Fruit fly (Drosophila melanogaster): Measurements from ENCODE around the gene Gr28b.

Gr28b gene

dm6 chr2L:7423333-7423895 is 38.6 kb downstream of the Gr28b start (continued):
- peak; percentile 69 for TF ChIP-seq corto (GFP tag; optimal IDR thresholded peaks at IDR 0.05)
- no peak for TF ChIP-seq CG17186 (GFP tag; optimal IDR thresholded peaks at IDR 0.05)
- TF ChIP-seq CG5245 (GFP tag; optimal IDR thresholded peaks at IDR 0.05) = no peak
- no peak for TF ChIP-seq Vsx1 (GFP tag; optimal IDR thresholded peaks at IDR 0.05)
- TF ChIP-seq GATAe (GFP tag; conservative IDR thresholded peaks at IDR 0.05) = no peak
- TF ChIP-seq abd-A (tag; optimal IDR thresholded peaks at IDR 0.05) = no peak
- TF ChIP-seq tio (GFP tag; optimal IDR thresholded peaks at IDR 0.05) = no peak
- TF ChIP-seq ap (GFP tag; IDR thresholded peaks at IDR 0.05) = no peak
- peak; percentile 61; the same call in 1 of the 3 replicates for TF ChIP-seq zfh1 (GFP tag; IDR thresholded peaks at IDR 0.05)
- TF ChIP-seq gem (tag; optimal IDR thresholded peaks at IDR 0.05) = peak; percentile 32
- 0 out of 3 replicates have a peak, but pooled peaks have one; percentile 46 for TF ChIP-seq ken (GFP tag; IDR thresholded peaks at IDR 0.05)
- TF ChIP-seq CG18619 (GFP tag; optimal IDR thresholded peaks at IDR 0.05) = peak; percentile 9
- no peak for TF ChIP-seq inv (GFP tag; IDR thresholded peaks at IDR 0.05; ENCODE audit: partially characterized antibody)
- no peak for TF ChIP-seq CG10267 (tag; optimal IDR thresholded peaks at IDR 0.05)
- TF ChIP-seq CG15269 (tag; optimal IDR thresholded peaks at IDR 0.05) = no peak
- TF ChIP-seq CG13894 (tag; optimal IDR thresholded peaks at IDR 0.05) = peak; percentile 40
- TF ChIP-seq Asciz (GFP tag; optimal IDR thresholded peaks at IDR 0.05) = no peak
- no peak for TF ChIP-seq CG17568 (GFP tag; optimal IDR thresholded peaks at IDR 0.05)
- no peak for TF ChIP-seq CG8478 (optimal IDR thresholded peaks at IDR 0.05)
- peak; percentile 25 for TF ChIP-seq vfl (GFP tag; optimal IDR thresholded peaks at IDR 0.05)
- TF ChIP-seq br (optimal IDR thresholded peaks at IDR 0.05) = no peak
- no peak for TF ChIP-seq tll (GFP tag; optimal IDR thresholded peaks at IDR 0.05)
- TF ChIP-seq Ets97D (GFP tag; optimal IDR thresholded peaks at IDR 0.05) = peak; percentile 23
- TF ChIP-seq ro (GFP tag; IDR thresholded peaks at IDR 0.05) = no peak
- TF ChIP-seq CG10147 (GFP tag; optimal IDR thresholded peaks at IDR 0.05) = no peak
- TF ChIP-seq CG7357 (GFP tag; IDR thresholded peaks at IDR 0.05) = no peak
- TF ChIP-seq sens-2 (GFP tag; IDR thresholded peaks at IDR 0.05) = no peak
- no peak for TF ChIP-seq cad (GFP tag; optimal IDR thresholded peaks at IDR 0.05)
- TF ChIP-seq CG12942 (GFP tag; optimal IDR thresholded peaks at IDR 0.05) = peak; percentile 10
- TF ChIP-seq mam (GFP tag; optimal IDR thresholded peaks at IDR 0.05) = peak; percentile 51
- no peak for TF ChIP-seq chn (GFP tag; optimal IDR thresholded peaks at IDR 0.05)
- TF ChIP-seq Six4 (GFP tag; optimal IDR thresholded peaks at IDR 0.05) = peak; percentile 14
- no peak for TF ChIP-seq Hr51 (GFP tag; optimal IDR thresholded peaks at IDR 0.05)
- no peak for TF ChIP-seq Oaz (GFP tag; IDR thresholded peaks at IDR 0.05)
- peak; percentile 65 for TF ChIP-seq Rfx (GFP tag; IDR thresholded peaks at IDR 0.05)
- peak; percentile 55; the same call in 1 of the 3 replicates for TF ChIP-seq CG6791 (GFP tag; IDR thresholded peaks at IDR 0.05; ENCODE audit: partially characterized antibody)
- TF ChIP-seq CG1233 (GFP tag; optimal IDR thresholded peaks at IDR 0.05) = no peak
- TF ChIP-seq ab (GFP tag; optimal IDR thresholded peaks at IDR 0.05) = no peak
- TF ChIP-seq CG2889 (GFP tag; IDR thresholded peaks at IDR 0.05) = peak; percentile 31; the same call in 1 of the 3 replicates
- peak; percentile 31; the same call in 1 of the 2 replicates for TF ChIP-seq sob (GFP tag; IDR thresholded peaks at IDR 0.05)
- TF ChIP-seq Dll (GFP tag; IDR thresholded peaks at IDR 0.05; ENCODE audit: partially characterized antibody) = no peak
- peak; percentile 52; the same call in 2 of the 3 replicates for TF ChIP-seq dysf (GFP tag; IDR thresholded peaks at IDR 0.05)
- no peak for TF ChIP-seq CG10654 (GFP tag; optimal IDR thresholded peaks at IDR 0.05)
- TF ChIP-seq CG7839 (tag; optimal IDR thresholded peaks at IDR 0.05) = no peak
- no peak for TF ChIP-seq ham (GFP tag; IDR thresholded peaks at IDR 0.05)
- TF ChIP-seq Lhr (GFP tag; optimal IDR thresholded peaks at IDR 0.05) = no peak
- no peak for TF ChIP-seq Sry-δ (GFP tag; optimal IDR thresholded peaks at IDR 0.05)
- peak; percentile 10 for TF ChIP-seq CG4424 (GFP tag; optimal IDR thresholded peaks at IDR 0.05)
- TF ChIP-seq kah (GFP tag; optimal IDR thresholded peaks at IDR 0.05) = no peak
- peak; percentile 73 for TF ChIP-seq CG18011 (GFP tag; optimal IDR thresholded peaks at IDR 0.05)
- peak; percentile 16; the same call in 1 of the 2 replicates for TF ChIP-seq CG4730 (GFP tag; IDR thresholded peaks at IDR 0.05)
